Fruit fly (Drosophila melanogaster) whole organism, pupa: ENCODE results near the gene Cdc5.

Source experiments
- CG10348 ChIP-seq: fragments of 200-800 bp; sonication (Bioruptor generic); IDR thresholded peaks from 2 replicates; pipeline ENCODE4 v1.3.6; 2022; ENCODE audit warnings: missing biosample characterization, missing genetic modification characterization
- CG12605 ChIP-seq: fragments of 200-800 bp; sonication (Bioruptor generic); IDR thresholded peaks from 2 replicates; pipeline ENCODE4 v1.3.6; 2022; ENCODE audit warnings: missing biosample characterization, missing genetic modification characterization
- CG13204 ChIP-seq: fragments of 200-800 bp; sonication (Bioruptor generic); optimal IDR thresholded peaks from 2 replicates; lab custom pipeline; 2018; ENCODE audit warnings: missing biosample characterization, mild to moderate bottlenecking, missing genetic modification characterization, moderate library complexity
- CG14655 ChIP-seq: fragments of 200-800 bp; sonication (Bioruptor generic); optimal IDR thresholded peaks from 3 replicates; lab custom pipeline; 2017; ENCODE audit warnings: mild to moderate bottlenecking, missing biosample characterization, missing genetic modification reagents, missing genetic modification characterization
- CG15710 ChIP-seq: fragments of 200-800 bp; sonication (Bioruptor generic); optimal IDR thresholded peaks from 2 replicates; lab custom pipeline; 2018; ENCODE audit warnings: missing biosample characterization, mild to moderate bottlenecking, missing genetic modification characterization, moderate library complexity
- CG17806 ChIP-seq: fragments of 200-800 bp; sonication (Bioruptor generic); optimal IDR thresholded peaks from 2 replicates; lab custom pipeline; 2018; ENCODE audit warnings: missing biosample characterization, mild to moderate bottlenecking, missing genetic modification characterization, moderate library complexity
- CG32121 ChIP-seq: fragments of 200-800 bp; sonication (Bioruptor generic); IDR thresholded peaks from 2 replicates; pipeline ENCODE4 v1.3.6; 2022; ENCODE audit warnings: missing biosample characterization, missing genetic modification characterization
- CG34367 ChIP-seq: fragments of 200-800 bp; sonication (Bioruptor generic); optimal IDR thresholded peaks from 2 replicates; lab custom pipeline; 2018; ENCODE audit warnings: missing biosample characterization, mild to moderate bottlenecking, missing genetic modification characterization
- CG4496 ChIP-seq: fragments of 200-800 bp; sonication (Bioruptor generic); IDR thresholded peaks from 3 replicates; pipeline ENCODE4 v1.3.6; 2022; ENCODE audit warnings: missing biosample characterization, missing genetic modification characterization
- CG8159 ChIP-seq: fragments of 200-800 bp; sonication (Bioruptor generic); optimal IDR thresholded peaks from 3 replicates; lab custom pipeline; 2018; ENCODE audit warnings: missing biosample characterization, mild to moderate bottlenecking, missing genetic modification characterization, moderate library complexity
- CG8301 ChIP-seq: fragments of 200-800 bp; sonication (Bioruptor generic); optimal IDR thresholded peaks from 2 replicates; lab custom pipeline; 2018; ENCODE audit warnings: missing biosample characterization, mild to moderate bottlenecking, missing genetic modification characterization
- CG9948 ChIP-seq: fragments of 200-800 bp; sonication (Bioruptor generic); optimal IDR thresholded peaks from 2 replicates; lab custom pipeline; 2018; ENCODE audit warnings: missing biosample characterization, mild to moderate bottlenecking, missing genetic modification characterization, moderate library complexity
- D1 ChIP-seq: fragments of 200-800 bp; sonication (Bioruptor generic); optimal IDR thresholded peaks from 2 replicates; lab custom pipeline; 2018; ENCODE audit warnings: missing biosample characterization, mild to moderate bottlenecking, missing genetic modification characterization, moderate library complexity
- EcR ChIP-seq: fragments of 200-800 bp; sonication (Bioruptor generic); optimal IDR thresholded peaks from 3 replicates; lab custom pipeline; 2019; ENCODE audit warnings: missing biosample characterization, missing genetic modification characterization, mild to moderate bottlenecking, moderate library complexity, missing genetic modification reagents
- Ets98B ChIP-seq: fragments of 200-800 bp; sonication (Bioruptor generic); IDR thresholded peaks from 2 replicates; pipeline ENCODE4 v1.3.6; 2022; ENCODE audit warnings: missing biosample characterization, missing genetic modification characterization
- Pif1A ChIP-seq: fragments of 200-800 bp; sonication (Bioruptor generic); optimal IDR thresholded peaks from 3 replicates; lab custom pipeline; 2016; ENCODE audit warnings: missing biosample characterization, missing genetic modification characterization
- Pif1B ChIP-seq: fragments of 200-800 bp; sonication (Bioruptor generic); optimal IDR thresholded peaks from 3 replicates; lab custom pipeline; 2016; ENCODE audit warnings: missing biosample characterization, missing genetic modification characterization
- Snoo ChIP-seq: fragments of 200-800 bp; sonication (Bioruptor generic); optimal IDR thresholded peaks from 3 replicates; lab custom pipeline; 2017; ENCODE audit warnings: missing biosample characterization, mild to moderate bottlenecking, missing genetic modification characterization, inconsistent platforms
- fd96Ca ChIP-seq: fragments of 200-800 bp; sonication (Bioruptor generic); IDR thresholded peaks from 3 replicates; pipeline ENCODE4 v1.3.6; 2022; ENCODE audit warnings: missing biosample characterization, missing genetic modification characterization
- gl ChIP-seq: fragments of 200-800 bp; sonication (Bioruptor generic); optimal IDR thresholded peaks from 2 replicates; lab custom pipeline; 2018; ENCODE audit warnings: missing biosample characterization, mild to moderate bottlenecking, missing genetic modification characterization
- rn ChIP-seq: fragments of 200-800 bp; sonication (Bioruptor generic); IDR thresholded peaks from 2 replicates; pipeline ENCODE4 v1.3.6; 2022; ENCODE audit warnings: missing biosample characterization, missing genetic modification characterization

Cdc5 gene

dm6 chr3L:343316-343715 lies 17.9 kb downstream of the Cdc5 start:
- TF ChIP-seq Pif1B (GFP tag; lab: Kevin White, UChicago) (no peak), CG10348 (GFP tag; lab: Robert Waterston, UW) (no peak), CG13204 (GFP tag; lab: Kevin White, UChicago) (no peak), CG32121 (GFP tag; lab: Robert Waterston, UW) (no peak), CG8301 (tag; lab: Kevin White, UChicago) (no peak), CG9948 (tag; lab: Kevin White, UChicago) (no peak), CG14655 (GFP tag; lab: Kevin White, UChicago) (no peak), gl (no peak), Pif1A (no peak), D1 (tag; lab: Kevin White, UChicago) (no peak), Ets98B (GFP tag; lab: Robert Waterston, UW) (no peak)
- TF ChIP-seq, all 21 proteins: peak for 0

DNA sequence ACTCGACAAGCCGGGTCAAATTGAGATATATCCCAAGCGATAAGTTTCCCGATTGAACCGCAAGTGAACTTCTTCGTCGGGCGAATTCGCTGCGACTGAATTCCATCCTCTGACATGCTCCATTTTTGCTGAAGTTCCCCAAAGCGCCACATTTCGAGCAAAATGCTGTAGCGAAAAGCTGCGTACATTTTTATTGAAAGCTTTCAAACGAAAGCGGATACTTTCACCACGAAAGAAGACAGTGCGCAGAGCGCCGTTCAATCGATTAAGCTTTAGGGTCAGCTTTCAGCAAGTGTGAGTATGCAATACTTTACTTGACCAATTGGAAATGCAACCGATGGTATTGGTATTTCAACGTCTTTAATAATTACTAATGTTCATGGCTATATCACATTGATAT lies 18.3 kb downstream of the Cdc5 start, which contains the start of gene mthl10:
TSS of gene mthl10 (minus strand) at position 77 of the 400 bp plus-strand sequence.
- TF ChIP-seq CG34367 (tag; lab: Kevin White, UChicago), result no peak
- TF ChIP-seq EcR (GFP tag; lab: Kevin White, UChicago), result peak; percentile 75
- TF ChIP-seq, all 21 proteins: peak for 1

dm6 chr3L:341052-341852 lies 19.9 kb downstream of the Cdc5 start:
- TF ChIP-seq CG13204 (GFP tag; lab: Kevin White, UChicago) (peak; percentile 27), CG14655 (GFP tag; lab: Kevin White, UChicago) (no peak), CG9948 (tag; lab: Kevin White, UChicago) (no peak), Ets98B (GFP tag; lab: Robert Waterston, UW) (no peak), rn (GFP tag; lab: Robert Waterston, UW) (no peak), CG15710 (tag; lab: Kevin White, UChicago) (no peak), D1 (tag; lab: Kevin White, UChicago) (no peak), fd96Ca (GFP tag; lab: Robert Waterston, UW) (no peak), EcR (GFP tag; lab: Kevin White, UChicago) (peak; percentile 59)

DNA sequence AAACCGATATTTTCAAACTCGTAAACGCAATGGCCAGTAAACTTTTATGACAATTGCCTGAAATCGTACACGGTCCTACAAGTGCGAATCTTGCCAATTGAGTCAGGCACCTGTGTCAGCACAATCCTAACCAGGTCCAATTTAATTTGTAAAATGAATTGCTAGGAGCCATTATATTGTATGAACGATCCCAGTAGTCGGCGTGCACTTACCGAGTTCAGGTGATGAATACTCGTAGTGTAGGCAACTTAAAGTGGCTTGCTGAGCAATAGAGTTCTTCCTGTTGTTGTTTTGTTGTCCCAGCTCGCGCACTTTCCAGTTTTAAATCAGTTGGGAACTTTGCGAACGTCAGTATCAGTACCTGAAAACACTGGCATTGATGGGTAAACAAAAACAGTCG lies 20.6 kb downstream of the Cdc5 start:
- TF ChIP-seq EcR (GFP tag; lab: Kevin White, UChicago) (no peak), Pif1B (GFP tag; lab: Kevin White, UChicago) (no peak), Snoo (tag; lab: Kevin White, UChicago) (no peak), gl (no peak), CG14655 (GFP tag; lab: Kevin White, UChicago) (no peak), CG9948 (tag; lab: Kevin White, UChicago) (no peak), D1 (tag; lab: Kevin White, UChicago) (no peak), CG12605 (GFP tag; lab: Robert Waterston, UW) (no peak), CG32121 (GFP tag; lab: Robert Waterston, UW) (no peak), CG4496 (GFP tag; lab: Robert Waterston, UW) (no peak), CG10348 (GFP tag; lab: Robert Waterston, UW) (no peak), CG13204 (GFP tag; lab: Kevin White, UChicago) (no peak), CG8301 (tag; lab: Kevin White, UChicago) (no peak), CG17806 (tag; lab: Kevin White, UChicago) (no peak), fd96Ca (GFP tag; lab: Robert Waterston, UW) (no peak)

DNA sequence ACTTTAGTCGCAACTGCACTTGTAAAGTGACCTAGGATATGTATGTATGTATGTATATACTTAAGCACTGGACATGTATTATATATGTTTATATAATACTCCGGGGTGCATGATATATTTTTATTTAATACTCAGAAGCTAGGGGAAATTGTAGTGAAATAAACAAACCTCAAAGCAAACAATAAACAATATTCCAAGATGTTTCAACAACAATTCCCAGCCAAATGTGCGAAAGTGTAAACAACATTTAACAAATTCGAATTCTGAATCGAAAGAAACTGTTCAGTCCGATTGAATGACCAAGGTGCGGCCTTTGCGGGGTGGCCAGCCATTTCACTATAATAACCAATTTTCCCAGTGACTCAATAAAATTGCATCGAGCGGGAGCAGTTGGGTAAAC lies 21.1 kb downstream of the Cdc5 start:
- TF ChIP-seq CG15710 (tag; lab: Kevin White, UChicago) (no peak), CG10348 (GFP tag; lab: Robert Waterston, UW) (no peak), CG8159 (tag; lab: Kevin White, UChicago) (no peak), CG4496 (GFP tag; lab: Robert Waterston, UW) (no peak), CG17806 (tag; lab: Kevin White, UChicago) (no peak), Pif1A (no peak), EcR (GFP tag; lab: Kevin White, UChicago) (no peak), Snoo (tag; lab: Kevin White, UChicago) (no peak), CG14655 (GFP tag; lab: Kevin White, UChicago) (no peak), CG12605 (GFP tag; lab: Robert Waterston, UW) (no peak), CG8301 (tag; lab: Kevin White, UChicago) (no peak), D1 (tag; lab: Kevin White, UChicago) (no peak), Ets98B (GFP tag; lab: Robert Waterston, UW) (no peak), CG34367 (tag; lab: Kevin White, UChicago) (no peak), rn (GFP tag; lab: Robert Waterston, UW) (no peak), fd96Ca (GFP tag; lab: Robert Waterston, UW) (no peak), gl (no peak)

dm6 chr3L:339072-339471 lies 22.1 kb downstream of the Cdc5 start:
- TF ChIP-seq Ets98B (GFP tag; lab: Robert Waterston, UW) (no peak), CG10348 (GFP tag; lab: Robert Waterston, UW) (no peak), CG34367 (tag; lab: Kevin White, UChicago) (no peak), CG14655 (GFP tag; lab: Kevin White, UChicago) (no peak), Pif1B (GFP tag; lab: Kevin White, UChicago) (no peak), CG4496 (GFP tag; lab: Robert Waterston, UW) (no peak), CG13204 (GFP tag; lab: Kevin White, UChicago) (no peak), EcR (GFP tag; lab: Kevin White, UChicago) (no peak), CG17806 (tag; lab: Kevin White, UChicago) (no peak), D1 (tag; lab: Kevin White, UChicago) (no peak), Snoo (tag; lab: Kevin White, UChicago) (no peak), CG32121 (GFP tag; lab: Robert Waterston, UW) (no peak), gl (no peak), fd96Ca (GFP tag; lab: Robert Waterston, UW) (no peak), CG12605 (GFP tag; lab: Robert Waterston, UW) (no peak), CG15710 (tag; lab: Kevin White, UChicago) (no peak), CG8159 (tag; lab: Kevin White, UChicago) (no peak)
